Worm (Caenorhabditis elegans) whole organism, early embryonic: ENCODE results near the gene fipr-4.

Source experiments
- F13C5.2 ChIP-seq: sonication (generic microtip); optimal IDR thresholded peaks from 2 replicates; lab custom pipeline; 2017; ENCODE audit warnings: mild to moderate bottlenecking, missing genetic modification characterization, inconsistent platforms, missing compliant biosample characterization
- ama-1 ChIP-seq: fragments of 150-350 bp; optimal IDR thresholded peaks from 2 replicates; lab custom pipeline; 2014
- tbx-37 ChIP-seq: fragments of 200-800 bp; sonication (Bioruptor generic); conservative IDR thresholded peaks from 2 replicates; pipeline ENCODE4 v1.3.6; 2022; ENCODE audit warnings: missing genetic modification reagents, missing genetic modification characterization, missing compliant biosample characterization

- TF ChIP-seq ama-1 = no peak
- no peak for TF ChIP-seq F13C5.2 (tag; lab: Kevin White, UChicago)
- no peak for TF ChIP-seq tbx-37 (GFP tag; lab: Robert Waterston, UW)
Measured at ce11 chrV:10276038-10276437, 47.8 kb upstream of the fipr-4 start.
